Worm (Caenorhabditis elegans) whole organism, L1 larva: ENCODE measurements around the gene sas-1.

Source experiments
- F16B12.6 ChIP-seq: fragments of 150-350 bp; optimal IDR thresholded peaks from 2 replicates; lab custom pipeline; 2014; ENCODE audit warnings: missing biosample characterization, missing genetic modification characterization
- Y116A8C.19 ChIP-seq: sonication (generic microtip); optimal IDR thresholded peaks from 2 replicates; lab custom pipeline; 2016; ENCODE audit warnings: missing compliant biosample characterization, missing genetic modification characterization, borderline replicate concordance
- alr-1 ChIP-seq: fragments of 200-800 bp; sonication (Bioruptor generic); optimal IDR thresholded peaks from 2 replicates; lab custom pipeline; 2018; ENCODE audit warnings: borderline replicate concordance, mild to moderate bottlenecking, missing genetic modification characterization, missing compliant biosample characterization
- ceh-82 ChIP-seq, 3 experiments: fragments of 150-350 bp in 1 of 3; sonication (generic microtip) in 2 of 3; optimal IDR thresholded peaks; 2 replicates each; lab custom pipeline; 2014 to 2017; ENCODE audit warnings: missing biosample characterization in 3 of 3, missing genetic modification characterization in 3 of 3
- dpl-1 ChIP-seq, 3 experiments: fragments of 150-350 bp in 2 of 3; sonication (generic microtip) in 1 of 3; optimal IDR thresholded peaks; 2 replicates each; lab custom pipeline; 2014 to 2017; ENCODE audit warnings: missing biosample characterization in 3 of 3, missing genetic modification characterization in 3 of 3, missing genetic modification reagents in 3 of 3
- dsc-1 ChIP-seq: sonication (generic microtip); optimal IDR thresholded peaks from 2 replicates; lab custom pipeline; 2016; ENCODE audit warnings: mild to moderate bottlenecking, missing genetic modification characterization, missing compliant biosample characterization
- efl-1 ChIP-seq, 4 experiments: fragments of 150-350 bp; optimal IDR thresholded peaks in 3 of 4; peaks in 1 of 4; 1 replicate in 1 of 4; 2 replicates in 3 of 4; lab custom pipeline; 2014; ENCODE audit warnings: missing biosample characterization in 2 of 4, missing genetic modification characterization in 2 of 4, missing genetic modification reagents in 2 of 4
- egl-13 ChIP-seq: sonication (generic microtip); optimal IDR thresholded peaks from 2 replicates; lab custom pipeline; 2016; ENCODE audit warnings: missing genotype, missing genetic modification reagents, missing genetic modification characterization, missing compliant biosample characterization
- egl-27 ChIP-seq, 2 experiments: fragments of 150-350 bp in 1 of 2; sonication (generic microtip); optimal IDR thresholded peaks; 3 replicates each; lab custom pipeline; 2017 to 2018; ENCODE audit warnings: missing biosample characterization in 2 of 2, missing genetic modification characterization in 2 of 2, missing genetic modification reagents in 2 of 2
- elt-2 ChIP-seq: sonication (generic microtip); optimal IDR thresholded peaks from 2 replicates; lab custom pipeline; 2016; ENCODE audit warnings: missing genetic modification characterization, mild to moderate bottlenecking, inconsistent platforms, missing compliant biosample characterization, missing genetic modification reagents
- elt-3 ChIP-seq, 6 experiments: fragments of 150-350 bp in 1 of 6; sonication (generic microtip); optimal IDR thresholded peaks; 2 replicates each; lab custom pipeline; 2017 to 2018; ENCODE audit warnings: missing biosample characterization in 6 of 6, missing genetic modification characterization in 6 of 6, inconsistent platforms in 1 of 6
- ets-5 ChIP-seq: fragments of 200-800 bp; sonication (Bioruptor generic); IDR thresholded peaks from 2 replicates; pipeline ENCODE4 v1.3.6; 2022; ENCODE audit warnings: missing genetic modification characterization, missing compliant biosample characterization
- fkh-10 ChIP-seq: sonication (generic microtip); optimal IDR thresholded peaks from 2 replicates; lab custom pipeline; 2017; ENCODE audit warnings: missing biosample characterization, missing genetic modification reagents, missing genetic modification characterization
- lin-15B ChIP-seq: fragments of 150-350 bp; sonication (generic microtip); optimal IDR thresholded peaks from 3 replicates; lab custom pipeline; 2014; ENCODE audit warnings: missing biosample characterization, missing genetic modification characterization
- lin-35 ChIP-seq, 2 experiments: fragments of 150-350 bp; optimal IDR thresholded peaks; 2 replicates each; lab custom pipeline; 2014; ENCODE audit warnings: missing biosample characterization in 2 of 2, missing genetic modification characterization in 2 of 2, missing genetic modification reagents in 2 of 2
- lin-39 ChIP-seq: fragments of 150-350 bp; optimal IDR thresholded peaks from 2 replicates; lab custom pipeline; 2014; ENCODE audit warnings: missing biosample characterization, missing genetic modification reagents, missing genetic modification characterization
- lsy-2 ChIP-seq, 2 experiments: fragments of 150-350 bp; optimal IDR thresholded peaks; 2 replicates each; lab custom pipeline; 2014; ENCODE audit warnings: missing biosample characterization in 2 of 2, missing genetic modification characterization in 2 of 2
- mab-9 ChIP-seq: fragments of 200-800 bp; sonication (Bioruptor generic); IDR thresholded peaks from 2 replicates; pipeline ENCODE4 v1.3.6; 2022; ENCODE audit warnings: missing genetic modification reagents, missing genetic modification characterization, missing compliant biosample characterization
- nhr-11 ChIP-seq: fragments of 150-350 bp; optimal IDR thresholded peaks from 2 replicates; lab custom pipeline; 2014; ENCODE audit warnings: missing biosample characterization, missing genetic modification characterization
- nhr-12 ChIP-seq: sonication (generic microtip); optimal IDR thresholded peaks from 2 replicates; lab custom pipeline; 2017; ENCODE audit warnings: missing biosample characterization, missing genetic modification characterization
- nhr-19 ChIP-seq: fragments of 200-800 bp; sonication (Bioruptor generic); conservative IDR thresholded peaks from 2 replicates; pipeline ENCODE4 v1.3.6; 2022; ENCODE audit warnings: missing genetic modification characterization, missing compliant biosample characterization
- nhr-47 ChIP-seq: sonication (generic microtip); optimal IDR thresholded peaks from 2 replicates; lab custom pipeline; 2016; ENCODE audit warnings: mild to moderate bottlenecking, missing genetic modification characterization, moderate library complexity, missing compliant biosample characterization
- nhr-71 ChIP-seq: sonication (generic microtip); optimal IDR thresholded peaks from 2 replicates; lab custom pipeline; 2016; ENCODE audit warnings: mild to moderate bottlenecking, missing genetic modification characterization, moderate library complexity, missing compliant biosample characterization
- nhr-76 ChIP-seq: sonication (generic microtip); optimal IDR thresholded peaks from 2 replicates; lab custom pipeline; 2017; ENCODE audit warnings: missing biosample characterization, missing genetic modification characterization
- nhr-77 ChIP-seq: fragments of 150-350 bp; optimal IDR thresholded peaks from 2 replicates; lab custom pipeline; 2014; ENCODE audit warnings: missing biosample characterization, missing genetic modification characterization
- nhr-84 ChIP-seq: sonication (generic microtip); optimal IDR thresholded peaks from 2 replicates; lab custom pipeline; 2017; ENCODE audit warnings: missing biosample characterization, missing genetic modification characterization
- nhr-85 ChIP-seq: sonication (generic microtip); peaks from one replicate; lab custom pipeline; 2016; ENCODE audit warnings: missing genetic modification characterization, inconsistent platforms, missing compliant biosample characterization
- rnt-1 ChIP-seq: sonication (generic microtip); optimal IDR thresholded peaks from 2 replicates; lab custom pipeline; 2016; ENCODE audit warnings: mild to moderate bottlenecking, missing genetic modification characterization, moderate library complexity, missing compliant biosample characterization
- skn-1 ChIP-seq: fragments of 150-350 bp; optimal IDR thresholded peaks from 2 replicates; lab custom pipeline; 2014; ENCODE audit warnings: missing biosample characterization, missing genetic modification characterization
- snu-23 ChIP-seq: sonication (generic microtip); optimal IDR thresholded peaks from 2 replicates; lab custom pipeline; 2016; ENCODE audit warnings: missing genetic modification characterization, missing compliant biosample characterization
- sup-37 ChIP-seq: fragments of 200-800 bp; sonication (Bioruptor generic); optimal IDR thresholded peaks from 2 replicates; lab custom pipeline; 2018; ENCODE audit warnings: mild to moderate bottlenecking, missing genetic modification characterization, missing compliant biosample characterization
- swsn-7 ChIP-seq: sonication (generic microtip); optimal IDR thresholded peaks from 2 replicates; lab custom pipeline; 2016; ENCODE audit warnings: missing genetic modification characterization, missing compliant biosample characterization
- tbx-2 ChIP-seq: sonication (generic microtip); optimal IDR thresholded peaks from 2 replicates; lab custom pipeline; 2016; ENCODE audit warnings: missing genetic modification characterization, missing compliant biosample characterization
- unc-130 ChIP-seq: fragments of 150-350 bp; optimal IDR thresholded peaks from 2 replicates; lab custom pipeline; 2017; ENCODE audit warnings: missing biosample characterization, missing genetic modification characterization, inconsistent platforms
- unc-62 ChIP-seq: fragments of 150-350 bp; optimal IDR thresholded peaks from 2 replicates; lab custom pipeline; 2014; ENCODE audit warnings: missing biosample characterization, missing genetic modification reagents, missing genetic modification characterization
- xbp-1 ChIP-seq: sonication (generic microtip); optimal IDR thresholded peaks from 2 replicates; lab custom pipeline; 2016; ENCODE audit warnings: missing genetic modification characterization, missing compliant biosample characterization

The sas-1 gene

ce11 chrIII:12711217-12711616 lies 11.9 kb downstream of the sas-1 start, which contains the start of gene hut-1 (continued):
- TF ChIP-seq lin-15B (tag; lab: Kevin White, UChicago) = no peak
- TF ChIP-seq nhr-12 (tag; lab: Kevin White, UChicago) = no peak
- TF ChIP-seq swsn-7 (tag; lab: Kevin White, UChicago) = peak; percentile 34
- no peak for TF ChIP-seq alr-1 (tag; lab: Kevin White, UChicago)
- TF ChIP-seq nhr-76 (tag; lab: Kevin White, UChicago) = no peak
- TF ChIP-seq unc-62 (GFP tag; lab: Kevin White, UChicago) = no peak
- TF ChIP-seq lsy-2 (tag; optimal IDR thresholded peaks at IDR 0.05; lab: Kevin White, UChicago) = peak; percentile 64 to 80
- peak; percentile 64 for TF ChIP-seq nhr-71 (tag; lab: Kevin White, UChicago)
- TF ChIP-seq nhr-84 = no peak
- no peak for TF ChIP-seq nhr-11 (tag; lab: Kevin White, UChicago)
- TF ChIP-seq tbx-2 (tag; lab: Kevin White, UChicago) = peak; percentile 29
- TF ChIP-seq dpl-1 (GFP tag; optimal IDR thresholded peaks at IDR 0.05; lab: Kevin White, UChicago) = peak; percentile 79 to 89 (median 87)

ce11 chrIII:12711682-12712081 lies 12.4 kb downstream of the sas-1 start:
- TF ChIP-seq nhr-85 (tag; lab: Kevin White, UChicago) (peak; percentile 59), elt-2 (no peak)

- TF ChIP-seq efl-1 (optimal IDR thresholded peaks at IDR 0.05; lab: Kevin White, UChicago) (peak; percentile 56 to 61), efl-1 (GFP tag; optimal IDR thresholded peaks at IDR 0.05 in 1 of 2; lab: Kevin White, UChicago) (peak; percentile 57 to 95), xbp-1 (peak; percentile 21), nhr-77 (tag; lab: Kevin White, UChicago) (no peak), skn-1 (tag; lab: Kevin White, UChicago) (peak; percentile 26), unc-130 (tag; lab: Kevin White, UChicago) (no peak), dpl-1 (GFP tag; optimal IDR thresholded peaks at IDR 0.05; lab: Kevin White, UChicago) (peak; percentile 16 to 66 (median 55)), lsy-2 (tag; optimal IDR thresholded peaks at IDR 0.05; lab: Kevin White, UChicago) (peak; percentile 21 to 58), mab-9 (no peak), lin-35 (GFP tag; optimal IDR thresholded peaks at IDR 0.05; lab: Kevin White, UChicago) (peak; percentile 33 to 78), ceh-82 (tag; optimal IDR thresholded peaks at IDR 0.05; lab: Kevin White, UChicago) (peak in 1 of 3 experiments; percentile 17), snu-23 (GFP tag; lab: Kevin White, UChicago) (peak; percentile 29), dsc-1 (tag; lab: Kevin White, UChicago) (peak; percentile 51), nhr-19 (no peak), nhr-47 (peak; percentile 35), F16B12.6 (tag; lab: Kevin White, UChicago) (peak; percentile 49)
Observed at ce11 chrIII:12713862-12714261, 14.6 kb downstream of the sas-1 start.

- TF ChIP-seq lin-39 = no peak
- no peak for TF ChIP-seq nhr-77 (tag; lab: Kevin White, UChicago)
- no peak for TF ChIP-seq rnt-1 (tag; lab: Kevin White, UChicago)
- TF ChIP-seq Y116A8C.19 (tag; lab: Kevin White, UChicago) = no peak
- no peak for TF ChIP-seq sup-37 (GFP tag; lab: Kevin White, UChicago)
- no peak for TF ChIP-seq lin-15B (tag; lab: Kevin White, UChicago)
- TF ChIP-seq elt-3 (tag; optimal IDR thresholded peaks at IDR 0.05; lab: Kevin White, UChicago) = no peak
- no peak for TF ChIP-seq fkh-10 (GFP tag; lab: Kevin White, UChicago)
- no peak for TF ChIP-seq lin-35 (GFP tag; optimal IDR thresholded peaks at IDR 0.05; lab: Kevin White, UChicago)
- no peak for TF ChIP-seq egl-27 (tag; optimal IDR thresholded peaks at IDR 0.05; lab: Kevin White, UChicago)
- no peak for TF ChIP-seq ets-5
- TF ChIP-seq F16B12.6 (tag; lab: Kevin White, UChicago) = no peak
- no peak for TF ChIP-seq egl-13 (tag; lab: Kevin White, UChicago)
Observed at ce11 chrIII:12714266-12714665, 15.0 kb downstream of the sas-1 start, which contains the start of gene ssl-1. Gene ssl-1 (plus strand): TSS chrIII:12714566.
